Fruit fly (Drosophila melanogaster) whole organism, embryonic: ENCODE data around the gene Vti1a.
A peak's percentile ranks its signal among the peaks of the same experiment; 100 is the strongest.

Experiments used
- Adf1 ChIP-seq: fragments of 200-800 bp; sonication (Bioruptor generic); IDR thresholded peaks from 2 replicates; pipeline ENCODE4 v1.3.6; 2022; ENCODE audit warnings: missing biosample characterization, missing genetic modification characterization
- Asciz ChIP-seq: fragments of 200-800 bp; sonication (Bioruptor generic); optimal IDR thresholded peaks from 2 replicates; lab custom pipeline; 2017; ENCODE audit warnings: missing biosample characterization, mild to moderate bottlenecking, missing genetic modification characterization, missing genetic modification reagents
- CG10462 ChIP-seq: fragments of 200-800 bp; sonication (Bioruptor generic); optimal IDR thresholded peaks from 2 replicates; lab custom pipeline; 2016; ENCODE audit warnings: missing biosample characterization, missing genetic modification characterization
- CG10979 ChIP-seq: fragments of 200-800 bp; sonication (Bioruptor generic); optimal IDR thresholded peaks from 2 replicates; lab custom pipeline; 2018; ENCODE audit warnings: missing biosample characterization, mild to moderate bottlenecking, missing genetic modification characterization, moderate library complexity
- CG13296 ChIP-seq: fragments of 200-800 bp; sonication (Bioruptor generic); optimal IDR thresholded peaks from 3 replicates; lab custom pipeline; 2018; ENCODE audit warnings: missing biosample characterization, mild to moderate bottlenecking, missing genetic modification characterization
- CG14860 ChIP-seq: fragments of 200-800 bp; sonication (Bioruptor generic); IDR thresholded peaks from 3 replicates; pipeline ENCODE4 v1.3.6; 2022; ENCODE audit warnings: missing biosample characterization, missing genetic modification characterization; ENCODE audit not compliant: partially characterized antibody
- CG1602 ChIP-seq: fragments of 200-800 bp; sonication (Bioruptor generic); optimal IDR thresholded peaks from 3 replicates; lab custom pipeline; 2016; ENCODE audit warnings: missing biosample characterization, missing genetic modification characterization
- CG17802 ChIP-seq: fragments of 200-800 bp; sonication (Bioruptor generic); optimal IDR thresholded peaks from 2 replicates; lab custom pipeline; 2018; ENCODE audit warnings: missing biosample characterization, mild to moderate bottlenecking, missing genetic modification characterization, moderate library complexity
- CG18619 ChIP-seq: fragments of 200-800 bp; sonication (Bioruptor generic); optimal IDR thresholded peaks from 3 replicates; lab custom pipeline; 2017; ENCODE audit warnings: missing biosample characterization, mild to moderate bottlenecking, missing genetic modification characterization
- CG2116 ChIP-seq: fragments of 200-800 bp; sonication (Bioruptor generic); optimal IDR thresholded peaks from 3 replicates; lab custom pipeline; 2018; ENCODE audit warnings: missing biosample characterization, mild to moderate bottlenecking, missing genetic modification characterization
- CG32532 ChIP-seq: fragments of 200-800 bp; sonication (Bioruptor generic); IDR thresholded peaks from 2 replicates; pipeline ENCODE4 v1.3.6; 2022; ENCODE audit warnings: missing biosample characterization, missing genetic modification characterization
- CG34224 ChIP-seq: fragments of 200-800 bp; sonication (Bioruptor generic); IDR thresholded peaks from 3 replicates; pipeline ENCODE4 v1.3.6; 2022; ENCODE audit warnings: missing biosample characterization, missing genetic modification characterization; ENCODE audit not compliant: partially characterized antibody
- CG4617 ChIP-seq: fragments of 200-800 bp; sonication (Bioruptor generic); optimal IDR thresholded peaks from 3 replicates; lab custom pipeline; 2016; ENCODE audit warnings: missing biosample characterization, missing genetic modification characterization, borderline replicate concordance
- CG6854 ChIP-seq: fragments of 200-800 bp; sonication (Bioruptor generic); optimal IDR thresholded peaks from 3 replicates; lab custom pipeline; 2017; ENCODE audit warnings: missing biosample characterization, mild to moderate bottlenecking, missing genetic modification characterization
- CG7357 ChIP-seq: fragments of 200-800 bp; sonication (Bioruptor generic); IDR thresholded peaks from 3 replicates; pipeline ENCODE4 v1.3.6; 2022; ENCODE audit warnings: missing biosample characterization, missing genetic modification characterization
- CG7556 ChIP-seq: fragments of 200-800 bp; sonication (Bioruptor generic); optimal IDR thresholded peaks from 2 replicates; lab custom pipeline; 2017; ENCODE audit warnings: missing biosample characterization, mild to moderate bottlenecking, missing genetic modification characterization
- CG8924 ChIP-seq: fragments of 200-800 bp; optimal IDR thresholded peaks from 3 replicates; lab custom pipeline; 2019; ENCODE audit warnings: missing biosample characterization, mild to moderate bottlenecking, missing genetic modification characterization, moderate library complexity
- Dip2 ChIP-seq: fragments of 200-800 bp; sonication (Bioruptor generic); IDR thresholded peaks from 2 replicates; pipeline ENCODE4 v1.3.6; 2022; ENCODE audit warnings: missing biosample characterization, missing genetic modification characterization
- Dp ChIP-seq: fragments of 200-800 bp; sonication (Bioruptor generic); optimal IDR thresholded peaks from 2 replicates; lab custom pipeline; 2018; ENCODE audit warnings: missing biosample characterization, mild to moderate bottlenecking, missing genetic modification characterization, moderate library complexity
- Gsc ChIP-seq: fragments of 200-800 bp; sonication (Bioruptor generic); IDR thresholded peaks from 2 replicates; pipeline ENCODE4 v1.3.6; 2022; ENCODE audit warnings: missing biosample characterization, missing genetic modification characterization
- HLH4C ChIP-seq: fragments of 200-800 bp; sonication (Bioruptor generic); IDR thresholded peaks from 3 replicates; pipeline ENCODE4 v1.3.6; 2022; ENCODE audit warnings: missing biosample characterization, missing genetic modification characterization; ENCODE audit not compliant: partially characterized antibody
- Hey ChIP-seq: fragments of 200-800 bp; sonication (Bioruptor generic); optimal IDR thresholded peaks from 3 replicates; lab custom pipeline; 2018; ENCODE audit warnings: missing biosample characterization, mild to moderate bottlenecking, missing genetic modification characterization
- Mad ChIP-seq: fragments of 200-800 bp; sonication (Bioruptor generic); optimal IDR thresholded peaks from 2 replicates; lab custom pipeline; 2016; ENCODE audit warnings: missing biosample characterization, missing genetic modification characterization
- NC2α ChIP-seq: fragments of 200-800 bp; sonication (Bioruptor generic); optimal IDR thresholded peaks from 2 replicates; lab custom pipeline; 2016; ENCODE audit warnings: missing biosample characterization, missing genetic modification characterization
- Ptx1 ChIP-seq: fragments of 200-800 bp; sonication (Bioruptor generic); IDR thresholded peaks from 2 replicates; pipeline ENCODE4 v1.3.6; 2022; ENCODE audit warnings: missing biosample characterization, missing genetic modification characterization
- Ravus ChIP-seq: fragments of 200-800 bp; sonication (Bioruptor generic); IDR thresholded peaks from 2 replicates; pipeline ENCODE4 v1.3.6; 2022; ENCODE audit warnings: missing biosample characterization, missing genetic modification characterization
- Rfx ChIP-seq: fragments of 200-800 bp; sonication (Bioruptor generic); IDR thresholded peaks from 2 replicates; pipeline ENCODE4 v1.3.6; 2022; ENCODE audit warnings: missing biosample characterization, missing genetic modification characterization
- Scr ChIP-seq: fragments of 200-800 bp; sonication (Bioruptor generic); IDR thresholded peaks from 2 replicates; pipeline ENCODE4 v1.3.6; 2022; ENCODE audit warnings: missing biosample characterization, missing genetic modification characterization; ENCODE audit not compliant: partially characterized antibody
- Sin3A ChIP-seq: fragments of >200 bp; optimal IDR thresholded peaks from 2 replicates; lab custom pipeline; 2018
- ac ChIP-seq: fragments of 200-800 bp; sonication (Bioruptor generic); optimal IDR thresholded peaks from 3 replicates; lab custom pipeline; 2017; ENCODE audit warnings: missing biosample characterization, mild to moderate bottlenecking, missing genetic modification characterization
- ase ChIP-seq: fragments of 200-800 bp; sonication (Bioruptor generic); IDR thresholded peaks from 3 replicates; pipeline ENCODE4 v1.3.6; 2022; ENCODE audit warnings: missing biosample characterization, missing genetic modification characterization
- cas ChIP-seq: fragments of 200-800 bp; sonication (Bioruptor generic); IDR thresholded peaks from 2 replicates; pipeline ENCODE4 v1.3.6; 2022; ENCODE audit warnings: missing biosample characterization, missing genetic modification characterization
- chinmo ChIP-seq: fragments of 200-800 bp; sonication (Bioruptor generic); IDR thresholded peaks from 4 replicates; pipeline ENCODE4 v1.3.6; 2022; ENCODE audit warnings: missing biosample characterization, missing genetic modification characterization; ENCODE audit not compliant: partially characterized antibody
- chm ChIP-seq: fragments of 200-800 bp; sonication (Bioruptor generic); IDR thresholded peaks from 2 replicates; pipeline ENCODE4 v1.3.6; 2022; ENCODE audit warnings: missing biosample characterization, missing genetic modification characterization
- crol ChIP-seq: fragments of 200-800 bp; sonication (Bioruptor generic); IDR thresholded peaks from 2 replicates; pipeline ENCODE4 v1.3.6; 2022; ENCODE audit warnings: missing biosample characterization, missing genetic modification characterization
- dimm ChIP-seq: fragments of 200-800 bp; sonication (Bioruptor generic); IDR thresholded peaks from 2 replicates; pipeline ENCODE4 v1.3.6; 2022; ENCODE audit warnings: missing biosample characterization, missing genetic modification characterization
- fd96Cb ChIP-seq: fragments of 200-800 bp; sonication (Bioruptor generic); optimal IDR thresholded peaks from 2 replicates; lab custom pipeline; 2018; ENCODE audit warnings: missing biosample characterization, mild to moderate bottlenecking, missing genetic modification characterization, moderate library complexity
- fu2 ChIP-seq: fragments of 200-800 bp; sonication (Bioruptor generic); optimal IDR thresholded peaks from 2 replicates; lab custom pipeline; 2016; ENCODE audit warnings: missing biosample characterization, missing genetic modification characterization
- kni ChIP-seq: fragments of 200-800 bp; sonication (Bioruptor generic); optimal IDR thresholded peaks from 3 replicates; lab custom pipeline; 2017; ENCODE audit warnings: mild to moderate bottlenecking, missing biosample characterization, missing genetic modification reagents, missing genetic modification characterization
- lmd ChIP-seq: fragments of 200-800 bp; sonication (Bioruptor generic); IDR thresholded peaks from 2 replicates; pipeline ENCODE4 v1.3.6; 2022; ENCODE audit warnings: missing biosample characterization, missing genetic modification characterization
- lov ChIP-seq, 2 experiments: fragments of 200-800 bp in 1 of 2; fragments of >200 bp in 1 of 2; sonication (Bioruptor generic) in 1 of 2; IDR thresholded peaks in 1 of 2; optimal IDR thresholded peaks in 1 of 2; 2 replicates in 1 of 2; 3 replicates in 1 of 2; pipeline versions ENCODE4 v1.3.6 to Lab custom; 2017 to 2022; ENCODE audit warnings: missing biosample characterization in 1 of 2, missing genetic modification characterization in 1 of 2
- luna ChIP-seq: fragments of 200-800 bp; sonication (Bioruptor generic); optimal IDR thresholded peaks from 2 replicates; lab custom pipeline; 2016; ENCODE audit warnings: missing biosample characterization, missing genetic modification characterization
- oc ChIP-seq: fragments of 200-800 bp; sonication (Bioruptor generic); optimal IDR thresholded peaks from 2 replicates; lab custom pipeline; 2018; ENCODE audit warnings: missing biosample characterization, mild to moderate bottlenecking, missing genetic modification characterization, moderate library complexity
- pum ChIP-seq: fragments of 200-800 bp; sonication (Bioruptor generic); optimal IDR thresholded peaks from 2 replicates; lab custom pipeline; 2016; ENCODE audit warnings: missing biosample characterization, missing genetic modification characterization
- run ChIP-seq: fragments of 200-800 bp; sonication (Bioruptor generic); optimal IDR thresholded peaks from 3 replicates; lab custom pipeline; 2018; ENCODE audit warnings: missing biosample characterization, mild to moderate bottlenecking, missing genetic modification characterization
- slou ChIP-seq: fragments of 200-800 bp; sonication (Bioruptor generic); optimal IDR thresholded peaks from 3 replicates; lab custom pipeline; 2016; ENCODE audit warnings: missing biosample characterization, missing genetic modification characterization
- sna ChIP-seq: fragments of 200-800 bp; sonication (Bioruptor generic); IDR thresholded peaks from 2 replicates; pipeline ENCODE4 v1.3.6; 2022; ENCODE audit warnings: missing biosample characterization, missing genetic modification characterization; ENCODE audit not compliant: partially characterized antibody
- stc ChIP-seq: fragments of 200-800 bp; sonication (Bioruptor generic); IDR thresholded peaks from 2 replicates; pipeline ENCODE4 v1.3.6; 2022; ENCODE audit warnings: missing biosample characterization, missing genetic modification characterization
- sug ChIP-seq: fragments of 200-800 bp; optimal IDR thresholded peaks from 2 replicates; lab custom pipeline; 2019; ENCODE audit warnings: missing biosample characterization, mild to moderate bottlenecking, missing genetic modification characterization, moderate library complexity
- ttk ChIP-seq: fragments of 200-800 bp; sonication (Bioruptor generic); IDR thresholded peaks from 2 replicates; pipeline ENCODE4 v2.1.2; 2022; ENCODE audit warnings: missing biosample characterization, missing genetic modification characterization

The Vti1a gene

DNA sequence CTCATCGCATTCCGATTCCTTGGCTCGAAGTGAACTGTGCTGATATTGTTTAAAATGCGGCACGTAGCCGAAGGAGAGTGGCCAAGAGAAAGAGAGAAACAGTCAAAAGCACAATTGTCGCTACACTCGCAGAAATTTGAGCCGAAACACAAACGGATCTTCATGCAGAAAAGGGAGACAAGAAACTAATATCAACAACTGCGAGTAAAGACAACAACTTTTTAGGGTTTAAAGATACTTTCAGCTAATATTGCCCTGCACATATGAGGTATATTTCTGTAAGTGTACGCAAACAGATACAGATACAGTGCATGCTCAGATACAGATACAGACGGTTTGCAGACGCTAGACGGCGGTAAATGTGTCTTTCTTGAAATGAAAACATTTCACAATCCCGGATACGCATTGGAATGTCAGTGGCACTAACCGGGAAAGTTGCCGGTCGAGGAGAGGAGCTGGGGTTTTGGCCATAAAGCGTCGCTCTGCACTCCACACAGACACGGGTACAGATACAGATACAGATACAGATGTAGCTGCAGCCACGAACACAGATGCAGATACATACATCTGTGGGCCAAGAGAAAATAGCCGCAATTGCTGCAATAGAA, 48.5 kb downstream of the Vti1a start (continued):
- TF ChIP-seq pum: peak; percentile 92
- peak; percentile 86 for TF ChIP-seq Mad (GFP tag; lab: Kevin White, UChicago)
- no peak for TF ChIP-seq Adf1 (GFP tag; lab: Robert Waterston, UW)
- TF ChIP-seq slou (GFP tag; lab: Kevin White, UChicago): peak; percentile 38
- peak; percentile 71 for TF ChIP-seq luna
- TF ChIP-seq ase: peak; percentile 85
- TF ChIP-seq Ravus: peak; percentile 55
- TF ChIP-seq Dp (GFP tag; lab: Kevin White, UChicago): no peak
- TF ChIP-seq run: peak; percentile 68
- TF ChIP-seq CG10979 (tag; lab: Kevin White, UChicago): peak; percentile 89
- TF ChIP-seq CG18619 (GFP tag; lab: Kevin White, UChicago): peak; percentile 71
- TF ChIP-seq oc: peak; percentile 95
- TF ChIP-seq CG34224: no peak
- TF ChIP-seq Scr (GFP tag; lab: Robert Waterston, UW): no peak
- TF ChIP-seq fu2: peak; percentile 68
- peak; percentile 24; the same call in 1 of the 2 replicates for TF ChIP-seq crol (GFP tag; lab: Robert Waterston, UW)
- TF ChIP-seq Asciz (GFP tag; lab: Kevin White, UChicago): peak; percentile 90
- TF ChIP-seq Gsc (GFP tag; lab: Robert Waterston, UW): peak; percentile 83
- peak; percentile 72 for TF ChIP-seq CG7556 (GFP tag; lab: Kevin White, UChicago)
- no peak for TF ChIP-seq CG14860 (GFP tag; lab: Robert Waterston, UW)
- peak; percentile 73 for TF ChIP-seq CG32532
- peak; percentile 28 for TF ChIP-seq sug (tag; lab: Kevin White, UChicago)
- no peak for TF ChIP-seq HLH4C (GFP tag; lab: Robert Waterston, UW)
- TF ChIP-seq CG13296 (GFP tag; lab: Kevin White, UChicago): peak; percentile 64
- TF ChIP-seq kni (GFP tag; lab: Kevin White, UChicago): peak; percentile 86
- TF ChIP-seq ac (GFP tag; lab: Kevin White, UChicago): peak; percentile 34
- no peak for TF ChIP-seq Sin3A
- TF ChIP-seq Dip2 (GFP tag; lab: Robert Waterston, UW): no peak; the same call in 1 of the 2 replicates
- TF ChIP-seq CG1602 (GFP tag; lab: Kevin White, UChicago): peak; percentile 82
- TF ChIP-seq CG17802 (tag; lab: Kevin White, UChicago): peak; percentile 79
- peak; percentile 56 for TF ChIP-seq CG6854 (GFP tag; lab: Kevin White, UChicago)
- no peak for TF ChIP-seq sna (GFP tag; lab: Robert Waterston, UW)
- TF ChIP-seq lmd (GFP tag; lab: Robert Waterston, UW): peak; percentile 81
- peak; percentile 80 for TF ChIP-seq CG10462 (GFP tag; lab: Kevin White, UChicago)
- TF ChIP-seq CG2116 (GFP tag; lab: Kevin White, UChicago): peak; percentile 46
- TF ChIP-seq stc (GFP tag; lab: Robert Waterston, UW): peak; percentile 87
- TF ChIP-seq Ptx1 (GFP tag; lab: Robert Waterston, UW): peak; percentile 92
- TF ChIP-seq lov (optimal IDR thresholded peaks at IDR 0.05; lab: Kevin White, UChicago): no peak
- TF ChIP-seq lov (GFP tag; IDR thresholded peaks at IDR 0.05; lab: Robert Waterston, UW): peak; percentile 86; the same call in 2 of the 3 replicates
- no peak for TF ChIP-seq cas (GFP tag; lab: Robert Waterston, UW)
- TF ChIP-seq fd96Cb (tag; lab: Kevin White, UChicago): peak; percentile 90
- TF ChIP-seq CG7357 (GFP tag; lab: Robert Waterston, UW): peak; percentile 73; the same call in 2 of the 3 replicates
- TF ChIP-seq Rfx (GFP tag; lab: Robert Waterston, UW): peak; percentile 77
- TF ChIP-seq chm (GFP tag; lab: Robert Waterston, UW): peak; percentile 86
- TF ChIP-seq dimm (GFP tag; lab: Robert Waterston, UW): peak; percentile 58
- peak; percentile 72 for TF ChIP-seq CG4617 (GFP tag; lab: Kevin White, UChicago)
- TF ChIP-seq CG8924: peak; percentile 83
- TF ChIP-seq Hey (tag; lab: Kevin White, UChicago): no peak
- TF ChIP-seq ttk (GFP tag; lab: Robert Waterston, UW): peak; percentile 94
- no peak for TF ChIP-seq chinmo
- TF ChIP-seq NC2α (GFP tag; lab: Kevin White, UChicago): peak; percentile 78
